Worm (Caenorhabditis elegans) whole organism, L4 larva: Measurements from ENCODE around the gene clc-11.

Experiments
- ama-1 ChIP-seq: fragments of 150-350 bp; optimal IDR thresholded peaks from 2 replicates; lab custom pipeline; 2014; ENCODE audit warnings: inconsistent platforms, mixed read lengths
- ceh-32 ChIP-seq: sonication (generic microtip); optimal IDR thresholded peaks from 2 replicates; lab custom pipeline; 2016; ENCODE audit warnings: mild to moderate bottlenecking, missing genetic modification characterization, missing compliant biosample characterization; ENCODE audit not compliant: poor library complexity
- dpl-1 ChIP-seq: fragments of 150-350 bp; optimal IDR thresholded peaks from 2 replicates; lab custom pipeline; 2014; ENCODE audit warnings: missing biosample characterization, missing genetic modification reagents, missing genetic modification characterization
- hlh-11 ChIP-seq: fragments of 200-800 bp; sonication (Bioruptor generic); optimal IDR thresholded peaks from 2 replicates; lab custom pipeline; 2018; ENCODE audit warnings: mild to moderate bottlenecking, missing genetic modification characterization, missing compliant biosample characterization
- hmg-1.1 ChIP-seq: fragments of 200-800 bp; sonication (Bioruptor generic); IDR thresholded peaks from 2 replicates; pipeline ENCODE4 v1.3.6; 2022; ENCODE audit warnings: missing genetic modification reagents, missing genetic modification characterization, missing compliant biosample characterization
- jun-1 ChIP-seq: fragments of 150-350 bp; optimal IDR thresholded peaks from 2 replicates; lab custom pipeline; 2014; ENCODE audit warnings: missing biosample characterization, missing genetic modification reagents, missing genetic modification characterization
- mxl-3 ChIP-seq: fragments of 200-800 bp; sonication (Bioruptor generic); optimal IDR thresholded peaks from 2 replicates; lab custom pipeline; 2018; ENCODE audit warnings: mild to moderate bottlenecking, missing genetic modification characterization, missing compliant biosample characterization
- pha-4 ChIP-seq, 2 experiments: fragments of 150-350 bp in 1 of 2; fragments of 200-800 bp in 1 of 2; sonication (Bioruptor generic) in 1 of 2; IDR thresholded peaks in 1 of 2; optimal IDR thresholded peaks in 1 of 2; 2 replicates each; pipeline versions ENCODE4 v1.3.6 to Lab custom; 2014 to 2022; ENCODE audit warnings: missing genetic modification characterization in 2 of 2, missing genetic modification reagents in 2 of 2, missing biosample characterization in 1 of 2, missing compliant biosample characterization in 1 of 2
- skn-1 ChIP-seq: fragments of 150-350 bp; optimal IDR thresholded peaks from 2 replicates; lab custom pipeline; 2014; ENCODE audit warnings: missing biosample characterization, missing genetic modification characterization
- snpc-4 ChIP-seq: fragments of 150-350 bp; optimal IDR thresholded peaks from 2 replicates; lab custom pipeline; 2014; ENCODE audit warnings: missing biosample characterization, missing genetic modification characterization
- tra-1 ChIP-seq: fragments of 200-800 bp; sonication (Bioruptor generic); IDR thresholded peaks from 2 replicates; pipeline ENCODE4 v1.3.6; 2022; ENCODE audit warnings: missing genetic modification reagents, missing genetic modification characterization, missing compliant biosample characterization
- unc-62 ChIP-seq, 3 experiments: fragments of 150-350 bp in 1 of 3; sonication (generic microtip); optimal IDR thresholded peaks in 2 of 3; peaks in 1 of 3; 1 replicate in 1 of 3; 2 replicates in 2 of 3; lab custom pipeline; 2014 to 2017; ENCODE audit warnings: missing biosample characterization in 3 of 3, missing genetic modification characterization in 3 of 3, missing genetic modification reagents in 3 of 3, missing genotype in 1 of 3

DNA sequence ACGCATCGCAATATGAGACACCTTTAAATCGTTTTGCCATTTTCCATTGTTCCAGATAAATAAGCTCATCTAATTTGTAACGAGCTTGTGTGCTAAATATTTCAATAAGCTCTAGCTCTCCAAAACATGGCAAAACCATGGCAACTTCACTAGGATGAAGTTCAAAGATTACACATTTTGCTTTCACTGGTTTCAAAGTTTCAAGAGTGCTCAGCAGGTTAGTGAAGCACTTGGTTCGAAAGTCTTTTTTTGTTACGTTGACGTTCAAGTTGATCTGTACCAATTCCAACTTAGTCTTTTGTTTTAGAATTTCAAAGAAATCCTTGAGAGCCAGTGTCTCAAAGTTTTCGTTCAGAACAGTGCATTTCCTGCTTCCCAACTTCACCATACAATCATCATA, 2.9 kb upstream of the clc-11 start, which contains the start of gene fbxa-18:
- TF ChIP-seq jun-1 (tag; lab: Kevin White, UChicago): no peak
- no peak for TF ChIP-seq hmg-1.1 (GFP tag; lab: Robert Waterston, UW)
- TF ChIP-seq mxl-3: no peak
- no peak for TF ChIP-seq dpl-1 (GFP tag; lab: Kevin White, UChicago)
- no peak for TF ChIP-seq hlh-11 (tag; lab: Kevin White, UChicago)
- no peak for TF ChIP-seq ama-1 (lab: Kevin White, UChicago)
- no peak for TF ChIP-seq tra-1 (GFP tag; lab: Robert Waterston, UW)
- TF ChIP-seq snpc-4: no peak
- TF ChIP-seq pha-4 (GFP tag; IDR thresholded peaks at IDR 0.05; lab: Robert Waterston, UW): no peak
- TF ChIP-seq pha-4 (tag; optimal IDR thresholded peaks at IDR 0.05; lab: Kevin White, UChicago): no peak
- TF ChIP-seq ceh-32 (tag; lab: Kevin White, UChicago): no peak
- no peak for TF ChIP-seq skn-1 (tag; lab: Kevin White, UChicago)
- no peak for TF ChIP-seq unc-62 (GFP tag; optimal IDR thresholded peaks at IDR 0.05 in 1 of 2; lab: Kevin White, UChicago)
- TF ChIP-seq unc-62 (tag; optimal IDR thresholded peaks at IDR 0.05; lab: Kevin White, UChicago): no peak
